Worm (Caenorhabditis elegans) whole organism, mixed stage, embryonic: Measurements from ENCODE around the gene acy-4.

Experiments used
- nhr-12 ChIP-seq: fragments of 150-350 bp; optimal IDR thresholded peaks from 2 replicates; lab custom pipeline; 2014; ENCODE audit warnings: missing biosample characterization, missing genetic modification characterization
- sptf-1 ChIP-seq: sonication (generic microtip); optimal IDR thresholded peaks from 2 replicates; lab custom pipeline; 2017; ENCODE audit warnings: mild to moderate bottlenecking, missing genetic modification characterization, moderate library complexity, missing compliant biosample characterization
- unc-62 ChIP-seq: fragments of 150-350 bp; optimal IDR thresholded peaks from 2 replicates; lab custom pipeline; 2014; ENCODE audit warnings: missing biosample characterization, missing genetic modification reagents, missing genetic modification characterization

- TF ChIP-seq nhr-12 (tag; lab: Kevin White, UChicago) (no peak), unc-62 (GFP tag; lab: Kevin White, UChicago) (no peak), sptf-1 (tag; lab: Kevin White, UChicago) (no peak)
Measured at ce11 chrV:5676011-5676410, 45.3 kb upstream of the acy-4 start, which contains the start of gene pqn-13.
